Worm (Caenorhabditis elegans) whole organism, L4/young adult: ENCODE data around the gene F10E7.6.

ENCODE experiments used
- W03F9.2 ChIP-seq: fragments of 150-350 bp; optimal IDR thresholded peaks from 2 replicates; lab custom pipeline; 2014; ENCODE audit warnings: missing biosample characterization, missing genetic modification characterization
- dao-5 ChIP-seq: sonication (generic microtip); optimal IDR thresholded peaks from 2 replicates; lab custom pipeline; 2016; ENCODE audit warnings: missing genotype, missing genetic modification characterization, moderate library complexity, missing compliant biosample characterization
- him-1 ChIP-seq: sonication (generic microtip); optimal IDR thresholded peaks from 2 replicates; lab custom pipeline; 2016; ENCODE audit warnings: missing genotype, missing genetic modification reagents, missing genetic modification characterization, missing compliant biosample characterization

DNA sequence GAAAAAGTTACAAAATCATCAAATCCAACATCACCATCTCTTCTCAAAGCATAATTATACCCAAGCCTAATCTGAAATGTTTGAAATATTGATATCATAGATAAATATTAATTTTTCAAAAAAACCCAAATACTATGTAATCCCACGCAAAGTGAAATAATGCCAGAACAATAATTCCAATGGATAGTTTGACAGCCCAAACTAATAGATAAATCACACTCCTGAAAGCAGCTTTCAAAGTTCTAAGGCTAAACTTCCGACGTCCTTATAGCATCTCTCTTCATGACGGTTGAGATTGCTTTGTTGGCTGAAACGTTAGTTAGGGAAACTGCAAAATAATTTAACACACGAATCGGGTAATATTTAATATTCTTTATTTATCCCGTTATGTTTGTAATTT is 13.6 kb upstream of the F10E7.6 start:
- no peak for TF ChIP-seq him-1
- no peak for TF ChIP-seq dao-5 (tag; lab: Kevin White, UChicago)
- no peak for TF ChIP-seq W03F9.2
